Worm (Caenorhabditis elegans): ENCODE measurements around the gene ador-1.

Gene ador-1

ce11 chrII:12507038-12507437 lies 4.4 kb upstream of the ador-1 start, which contains the start of gene srh-68:
Gene srh-68, plus strand, starts transcription at chrII:12507338.
- TF ChIP-seq daf-19 (GFP tag; conservative IDR thresholded peaks at IDR 0.05): no peak
- TF ChIP-seq F10B5.3 (tag; optimal IDR thresholded peaks at IDR 0.05): no peak
- no peak for TF ChIP-seq spr-3 (GFP tag; optimal IDR thresholded peaks at IDR 0.05)
- no peak for TF ChIP-seq aha-1 (tag)
- TF ChIP-seq daf-12 (tag; optimal IDR thresholded peaks at IDR 0.05): no peak
- TF ChIP-seq nhr-111 (GFP tag; optimal IDR thresholded peaks at IDR 0.05): no peak
- TF ChIP-seq ceh-44 (GFP tag; IDR thresholded peaks at IDR 0.05): no peak
- no peak for TF ChIP-seq unc-62 (GFP tag; optimal IDR thresholded peaks at IDR 0.05 in 1 of 2)
- TF ChIP-seq unc-62 (tag; optimal IDR thresholded peaks at IDR 0.05): no peak
- TF ChIP-seq aly-2 (tag; optimal IDR thresholded peaks at IDR 0.05): no peak

ce11 chrII:12506511-12506910 lies 3.8 kb upstream of the ador-1 start:
- peak; percentile 64 for TF ChIP-seq aha-1 (tag)
- no peak for TF ChIP-seq zfp-2 (tag; optimal IDR thresholded peaks at IDR 0.05)

- no peak for TF ChIP-seq dmd-8 (GFP tag; IDR thresholded peaks at IDR 0.05)
- TF ChIP-seq hif-1 (tag; optimal IDR thresholded peaks at IDR 0.05): peak in 1 of 2 experiments; percentile 37
- peak; percentile 29 for TF ChIP-seq fkh-10 (GFP tag; optimal IDR thresholded peaks at IDR 0.05)
- TF ChIP-seq ctbp-1 (GFP tag; IDR thresholded peaks at IDR 0.05): 0 out of 2 replicates have a peak, but pooled peaks have one; percentile 35
- peak; percentile 65 for TF ChIP-seq ces-1 (GFP tag; optimal IDR thresholded peaks at IDR 0.05)
- no peak for TF ChIP-seq ceh-20 (GFP tag; IDR thresholded peaks at IDR 0.05)
Measured at ce11 chrII:12499969-12500368, 2.7 kb downstream of the ador-1 start.

ce11 chrII:12496981-12497380 lies 5.7 kb downstream of the ador-1 start, which contains the start of gene T21B4.3:
Gene T21B4.3, minus strand, starts transcription at chrII:12497081.
- TF ChIP-seq zip-11 (GFP tag; IDR thresholded peaks at IDR 0.05) (no peak), nhr-48 (tag; optimal IDR thresholded peaks at IDR 0.05) (no peak), dmd-8 (GFP tag; IDR thresholded peaks at IDR 0.05) (no peak), Y5F2A.4 (GFP tag; optimal IDR thresholded peaks at IDR 0.05) (no peak), mdt-29 (GFP tag; IDR thresholded peaks at IDR 0.05) (no peak), T20F7.1 (GFP tag; optimal IDR thresholded peaks at IDR 0.05) (no peak), Y75B8A.6 (GFP tag; IDR thresholded peaks at IDR 0.05) (no peak), mep-1 (tag; optimal IDR thresholded peaks at IDR 0.05) (no peak), spr-3 (GFP tag; optimal IDR thresholded peaks at IDR 0.05) (no peak)

ce11 chrII:12494556-12495131 lies 8.0 kb downstream of the ador-1 start, which contains the start of gene col-85:
Gene col-85, minus strand, starts transcription at chrII:12495095.
- TF ChIP-seq ztf-11 (tag; optimal IDR thresholded peaks at IDR 0.05): no peak
- peak; percentile 79 for TF ChIP-seq dmd-6 (GFP tag; IDR thresholded peaks at IDR 0.05)
- no peak for TF ChIP-seq lin-15B (tag; optimal IDR thresholded peaks at IDR 0.05)
- peak; percentile 80; the same call in 1 of the 2 replicates for TF ChIP-seq F44E2.7 (GFP tag; IDR thresholded peaks at IDR 0.05)
- TF ChIP-seq Y105C5A.15 (GFP tag; IDR thresholded peaks at IDR 0.05): peak; percentile 90; the same call in 1 of the 2 replicates
- 0 out of 2 replicates have a peak, but pooled peaks have one; percentile 71 for TF ChIP-seq daf-8 (GFP tag; IDR thresholded peaks at IDR 0.05)
- no peak for TF ChIP-seq nhr-25 (tag; optimal IDR thresholded peaks at IDR 0.05; ENCODE audit: borderline replicate concordance, insufficient read depth)
- peak; percentile 59 for TF ChIP-seq dpl-1 (GFP tag; optimal IDR thresholded peaks at IDR 0.05)
- TF ChIP-seq zip-11 (GFP tag; IDR thresholded peaks at IDR 0.05): 0 out of 2 replicates have a peak, but pooled peaks have one; percentile 53
- peak; percentile 53 for TF ChIP-seq F37D6.2 (tag; optimal IDR thresholded peaks at IDR 0.05)
- TF ChIP-seq mxl-3 (GFP tag; optimal IDR thresholded peaks at IDR 0.05): peak; percentile 42
- TF ChIP-seq madf-5 (GFP tag; IDR thresholded peaks at IDR 0.05): peak; percentile 89 to 90; a peak in 3 of 4 replicates
- peak; percentile 71 for TF ChIP-seq snpc-4 (tag; optimal IDR thresholded peaks at IDR 0.05)
- TF ChIP-seq unc-130 (GFP tag; optimal IDR thresholded peaks at IDR 0.05): peak; percentile 63
- TF ChIP-seq mxl-2 (GFP tag; conservative IDR thresholded peaks at IDR 0.05): peak; percentile 73
- peak in 1 of 2 experiments; percentile 59 for TF ChIP-seq mdl-1 (tag; optimal IDR thresholded peaks at IDR 0.05)
- peak; percentile 66 for TF ChIP-seq hlh-11 (tag; optimal IDR thresholded peaks at IDR 0.05)
- no peak for TF ChIP-seq lsy-2 (tag; optimal IDR thresholded peaks at IDR 0.05)
- TF ChIP-seq T26A8.4 (GFP tag; IDR thresholded peaks at IDR 0.05): peak; percentile 92
- peak; percentile 96 for TF ChIP-seq vab-7 (GFP tag; IDR thresholded peaks at IDR 0.05)
- peak; percentile 78; the same call in 1 of the 2 replicates for TF ChIP-seq nhr-42 (GFP tag; IDR thresholded peaks at IDR 0.05)
- peak; percentile 79 for TF ChIP-seq mdt-29 (GFP tag; IDR thresholded peaks at IDR 0.05)

Data from whole organism, L4 larva.